Fruit fly (Drosophila melanogaster) whole organism, embryonic: ENCODE data around the gene CG10194.

Source experiments
- BEAF-32 ChIP-seq: fragments of 200-800 bp; sonication (Bioruptor generic); optimal IDR thresholded peaks from 3 replicates; lab custom pipeline; 2017; ENCODE audit warnings: missing biosample characterization, missing genetic modification characterization, mild to moderate bottlenecking, moderate library complexity, missing genetic modification reagents
- CG1024 ChIP-seq: fragments of 200-800 bp; sonication (Bioruptor generic); IDR thresholded peaks from 2 replicates; pipeline ENCODE4 v1.3.6; 2022; ENCODE audit warnings: missing biosample characterization, missing genetic modification characterization
- CG10979 ChIP-seq: fragments of 200-800 bp; sonication (Bioruptor generic); optimal IDR thresholded peaks from 2 replicates; lab custom pipeline; 2018; ENCODE audit warnings: missing biosample characterization, mild to moderate bottlenecking, missing genetic modification characterization, moderate library complexity
- CG11504 ChIP-seq: fragments of 200-800 bp; sonication (Bioruptor generic); optimal IDR thresholded peaks from 3 replicates; lab custom pipeline; 2019; ENCODE audit warnings: missing biosample characterization, mild to moderate bottlenecking, missing genetic modification characterization, moderate library complexity
- CG11695 ChIP-seq: fragments of 200-800 bp; sonication (Bioruptor generic); IDR thresholded peaks from 3 replicates; pipeline ENCODE4 v1.3.6; 2022; ENCODE audit warnings: missing biosample characterization, missing genetic modification characterization
- CG12236 ChIP-seq: fragments of 200-800 bp; sonication (Bioruptor generic); optimal IDR thresholded peaks from 2 replicates; lab custom pipeline; 2016; ENCODE audit warnings: missing biosample characterization, missing genetic modification characterization
- CG13123 ChIP-seq: fragments of 200-800 bp; sonication (Bioruptor generic); optimal IDR thresholded peaks from 2 replicates; lab custom pipeline; 2016; ENCODE audit warnings: missing biosample characterization, missing genetic modification characterization
- CG1602 ChIP-seq: fragments of 200-800 bp; sonication (Bioruptor generic); optimal IDR thresholded peaks from 3 replicates; lab custom pipeline; 2016; ENCODE audit warnings: missing biosample characterization, missing genetic modification characterization
- CG18764 ChIP-seq: fragments of 200-800 bp; sonication (Bioruptor generic); optimal IDR thresholded peaks from 3 replicates; lab custom pipeline; 2016; ENCODE audit warnings: missing biosample characterization, missing genetic modification characterization
- CG30431 ChIP-seq: fragments of 200-800 bp; sonication (Bioruptor generic); optimal IDR thresholded peaks from 2 replicates; lab custom pipeline; 2017; ENCODE audit warnings: missing biosample characterization, missing genetic modification characterization
- CG3065 ChIP-seq: fragments of 200-800 bp; sonication (Bioruptor generic); optimal IDR thresholded peaks from 2 replicates; lab custom pipeline; 2016; ENCODE audit warnings: missing biosample characterization, missing genetic modification characterization
- CG34422 ChIP-seq: fragments of 200-800 bp; sonication (Bioruptor generic); IDR thresholded peaks from 3 replicates; pipeline ENCODE4 v1.3.6; 2022; ENCODE audit warnings: missing biosample characterization, missing genetic modification characterization
- CG3847 ChIP-seq: fragments of 200-800 bp; sonication (Bioruptor generic); IDR thresholded peaks from 2 replicates; pipeline ENCODE4 v1.3.6; 2022; ENCODE audit warnings: missing biosample characterization, missing genetic modification characterization
- CG42726 ChIP-seq: fragments of 200-800 bp; sonication (Bioruptor generic); IDR thresholded peaks from 2 replicates; pipeline ENCODE4 v1.3.6; 2022; ENCODE audit warnings: missing biosample characterization, missing genetic modification characterization; ENCODE audit not compliant: partially characterized antibody
- CG4820 ChIP-seq: fragments of 200-800 bp; sonication (Bioruptor generic); optimal IDR thresholded peaks from 3 replicates; lab custom pipeline; 2016; ENCODE audit warnings: missing biosample characterization, missing genetic modification characterization
- CG6854 ChIP-seq: fragments of 200-800 bp; sonication (Bioruptor generic); optimal IDR thresholded peaks from 3 replicates; lab custom pipeline; 2017; ENCODE audit warnings: missing biosample characterization, mild to moderate bottlenecking, missing genetic modification characterization
- CG8924 ChIP-seq: fragments of 200-800 bp; optimal IDR thresholded peaks from 3 replicates; lab custom pipeline; 2019; ENCODE audit warnings: missing biosample characterization, mild to moderate bottlenecking, missing genetic modification characterization, moderate library complexity
- CG9932 ChIP-seq: fragments of 200-800 bp; sonication (Bioruptor generic); IDR thresholded peaks from 2 replicates; pipeline ENCODE4 v1.3.6; 2022; ENCODE audit warnings: missing biosample characterization, missing genetic modification characterization
- CoRest ChIP-seq: fragments of 200-800 bp; sonication (Bioruptor generic); optimal IDR thresholded peaks from 3 replicates; lab custom pipeline; 2018; ENCODE audit warnings: missing biosample characterization, mild to moderate bottlenecking, missing genetic modification characterization, moderate library complexity
- CrebB ChIP-seq: fragments of 200-800 bp; sonication (Bioruptor generic); optimal IDR thresholded peaks from 3 replicates; lab custom pipeline; 2018; ENCODE audit warnings: missing biosample characterization, mild to moderate bottlenecking, missing genetic modification characterization
- D19B ChIP-seq: fragments of 200-800 bp; sonication (Bioruptor generic); optimal IDR thresholded peaks from 2 replicates; lab custom pipeline; 2017; ENCODE audit warnings: missing biosample characterization, mild to moderate bottlenecking, missing genetic modification characterization
- Dek ChIP-seq: fragments of 200-800 bp; sonication (Bioruptor generic); optimal IDR thresholded peaks from 3 replicates; lab custom pipeline; 2019; ENCODE audit warnings: missing biosample characterization, mild to moderate bottlenecking, missing genetic modification characterization, moderate library complexity
- E2f2 ChIP-seq: fragments of 200-800 bp; sonication (Bioruptor generic); IDR thresholded peaks from 2 replicates; pipeline ENCODE4 v1.3.6; 2022; ENCODE audit warnings: missing biosample characterization, missing genetic modification characterization
- Fer3 ChIP-seq: fragments of 200-800 bp; sonication (Bioruptor generic); optimal IDR thresholded peaks from 2 replicates; lab custom pipeline; 2018; ENCODE audit warnings: missing biosample characterization, mild to moderate bottlenecking, missing genetic modification characterization, moderate library complexity
- HLH4C ChIP-seq: fragments of 200-800 bp; sonication (Bioruptor generic); IDR thresholded peaks from 3 replicates; pipeline ENCODE4 v1.3.6; 2022; ENCODE audit warnings: missing biosample characterization, missing genetic modification characterization; ENCODE audit not compliant: partially characterized antibody
- MTF-1 ChIP-seq: fragments of 200-800 bp; sonication (Bioruptor generic); optimal IDR thresholded peaks from 2 replicates; lab custom pipeline; 2018; ENCODE audit warnings: missing biosample characterization, mild to moderate bottlenecking, missing genetic modification characterization, borderline replicate concordance
- NfI ChIP-seq: fragments of 200-800 bp; sonication (Bioruptor generic); optimal IDR thresholded peaks from 3 replicates; lab custom pipeline; 2018; ENCODE audit warnings: missing biosample characterization, mild to moderate bottlenecking, missing genetic modification characterization, moderate library complexity
- Opbp ChIP-seq: fragments of 200-800 bp; sonication (Bioruptor generic); IDR thresholded peaks from 3 replicates; pipeline ENCODE4 v1.3.6; 2022; ENCODE audit warnings: missing biosample characterization, missing genetic modification characterization; ENCODE audit not compliant: partially characterized antibody
- Rx ChIP-seq: fragments of 200-800 bp; sonication (Bioruptor generic); IDR thresholded peaks from 2 replicates; pipeline ENCODE4 v1.3.6; 2022; ENCODE audit warnings: missing biosample characterization, missing genetic modification characterization
- Sin3A ChIP-seq: fragments of >200 bp; optimal IDR thresholded peaks from 2 replicates; lab custom pipeline; 2018
- Xrp1 ChIP-seq: fragments of 200-800 bp; sonication (Bioruptor generic); IDR thresholded peaks from 2 replicates; pipeline ENCODE4 v1.3.6; 2022; ENCODE audit warnings: missing biosample characterization, missing genetic modification characterization
- YL-1 ChIP-seq: fragments of 200-800 bp; sonication (Bioruptor generic); optimal IDR thresholded peaks from 3 replicates; lab custom pipeline; 2017; ENCODE audit warnings: missing biosample characterization, mild to moderate bottlenecking, missing genetic modification characterization
- az2 ChIP-seq: fragments of 200-800 bp; sonication (Bioruptor generic); optimal IDR thresholded peaks from 3 replicates; lab custom pipeline; 2016; ENCODE audit warnings: missing biosample characterization, missing genetic modification characterization
- bbx ChIP-seq: fragments of 200-800 bp; sonication (Bioruptor generic); IDR thresholded peaks from 2 replicates; pipeline ENCODE4 v1.3.6; 2022; ENCODE audit warnings: missing biosample characterization, missing genetic modification characterization; ENCODE audit not compliant: partially characterized antibody
- bowl ChIP-seq: fragments of 200-800 bp; sonication (Bioruptor generic); IDR thresholded peaks from 2 replicates; pipeline ENCODE4 v1.3.6; 2022; ENCODE audit warnings: missing biosample characterization, missing genetic modification characterization
- emc ChIP-seq: fragments of 200-800 bp; sonication (Bioruptor generic); optimal IDR thresholded peaks from 2 replicates; lab custom pipeline; 2016; ENCODE audit warnings: missing biosample characterization, missing genetic modification characterization
- esg ChIP-seq: fragments of 200-800 bp; sonication (Bioruptor generic); conservative IDR thresholded peaks from 2 replicates; pipeline ENCODE4 v1.3.6; 2022; ENCODE audit warnings: missing biosample characterization, missing genetic modification characterization
- grau ChIP-seq: fragments of 200-800 bp; optimal IDR thresholded peaks from 3 replicates; lab custom pipeline; 2019; ENCODE audit warnings: missing biosample characterization, mild to moderate bottlenecking, missing genetic modification characterization, moderate library complexity
- hbn ChIP-seq: fragments of 200-800 bp; sonication (Bioruptor generic); IDR thresholded peaks from 2 replicates; pipeline ENCODE4 v1.3.6; 2022; ENCODE audit warnings: missing biosample characterization, missing genetic modification characterization; ENCODE audit not compliant: partially characterized antibody
- ken ChIP-seq: fragments of 200-800 bp; sonication (Bioruptor generic); IDR thresholded peaks from 3 replicates; pipeline ENCODE4 v1.3.6; 2022; ENCODE audit warnings: missing biosample characterization, missing genetic modification characterization
- lilli ChIP-seq: fragments of 200-800 bp; sonication (Bioruptor generic); optimal IDR thresholded peaks from 3 replicates; lab custom pipeline; 2016; ENCODE audit warnings: missing biosample characterization, missing genetic modification characterization
- lola ChIP-seq, 3 experiments: fragments of >200 bp in 2 of 3; fragments of 200-800 bp in 1 of 3; sonication (Bioruptor generic) in 1 of 3; optimal IDR thresholded peaks; 2 replicates each; lab custom pipeline; 2017 to 2019; ENCODE audit warnings: missing biosample characterization in 3 of 3, missing genetic modification characterization in 3 of 3, mild to moderate bottlenecking in 1 of 3, moderate library complexity in 1 of 3
- pan ChIP-seq, 4 experiments: fragments of >200 bp in 3 of 4; fragments of 200-800 bp in 1 of 4; sonication (Bioruptor generic) in 1 of 4; optimal IDR thresholded peaks in 3 of 4; IDR thresholded peaks in 1 of 4; 2 replicates each; pipeline versions ENCODE4 v1.3.6 to Lab custom; 2017 to 2022; ENCODE audit warnings: missing biosample characterization in 2 of 4, missing genetic modification characterization in 2 of 4, mixed read lengths in 1 of 4
- phol ChIP-seq: fragments of 200-800 bp; sonication (Bioruptor generic); optimal IDR thresholded peaks from 3 replicates; lab custom pipeline; 2018; ENCODE audit warnings: missing biosample characterization, mild to moderate bottlenecking, missing genetic modification characterization, moderate library complexity
- psq ChIP-seq: fragments of 200-800 bp; sonication (Bioruptor generic); optimal IDR thresholded peaks from 2 replicates; lab custom pipeline; 2017; ENCODE audit warnings: missing biosample characterization, missing genetic modification characterization
- trem ChIP-seq: fragments of 200-800 bp; optimal IDR thresholded peaks from 3 replicates; lab custom pipeline; 2019; ENCODE audit warnings: missing biosample characterization, mild to moderate bottlenecking, missing genetic modification characterization, moderate library complexity
- zen2 ChIP-seq: fragments of 200-800 bp; sonication (Bioruptor generic); IDR thresholded peaks from 3 replicates; pipeline ENCODE4 v1.3.6; 2022; ENCODE audit warnings: missing biosample characterization, missing genetic modification characterization; ENCODE audit not compliant: partially characterized antibody

CG10194 gene

dm6 chr2L:19492934-19493686, 3.2 kb upstream of the CG10194 start, which contains the start of the genes swm and Ctu2 (continued):
- TF ChIP-seq CG1024 (GFP tag; lab: Robert Waterston, UW) (no peak), CG11504 (tag; lab: Kevin White, UChicago) (no peak), CG3847 (peak; percentile 66), CG4820 (GFP tag; lab: Kevin White, UChicago) (peak; percentile 38), hbn (GFP tag; lab: Robert Waterston, UW) (peak; percentile 66), az2 (GFP tag; lab: Kevin White, UChicago) (peak; percentile 48), Dek (tag; lab: Kevin White, UChicago) (peak; percentile 68), CG34422 (peak; percentile 39; the same call in 1 of the 3 replicates), bowl (GFP tag; lab: Robert Waterston, UW) (no peak), ken (GFP tag; lab: Robert Waterston, UW) (0 out of 3 replicates have a peak, but pooled peaks have one; percentile 33), CG18764 (no peak), Rx (GFP tag; lab: Robert Waterston, UW) (peak; percentile 18; the same call in 1 of the 2 replicates), MTF-1 (GFP tag; lab: Kevin White, UChicago) (no peak), Fer3 (tag; lab: Kevin White, UChicago) (peak; percentile 82), pan (optimal IDR thresholded peaks at IDR 0.05; lab: Kevin White, UChicago) (no peak), pan (GFP tag; optimal IDR thresholded peaks at IDR 0.05 in 1 of 2, IDR thresholded peaks at IDR 0.05 in 1 of 2) (peak in 1 of 2 experiments; percentile 60), BEAF-32 (GFP tag; lab: Kevin White, UChicago) (peak; percentile 81), YL-1 (GFP tag; lab: Kevin White, UChicago) (peak; percentile 93), NfI (GFP tag; lab: Kevin White, UChicago) (peak; percentile 64), CG30431 (GFP tag; lab: Kevin White, UChicago) (no peak), CG6854 (GFP tag; lab: Kevin White, UChicago) (no peak), Sin3A (lab: Kevin White, UChicago) (peak; percentile 66), CG9932 (peak; percentile 83), CG3065 (GFP tag; lab: Kevin White, UChicago) (no peak), zen2 (GFP tag; lab: Robert Waterston, UW) (peak; percentile 59; the same call in 2 of the 3 replicates), CrebB (tag; lab: Kevin White, UChicago) (peak; percentile 9), Xrp1 (GFP tag; lab: Robert Waterston, UW) (peak; percentile 72), CG11695 (peak; percentile 64; the same call in 2 of the 3 replicates), psq (GFP tag; lab: Kevin White, UChicago) (no peak), CG1602 (GFP tag; lab: Kevin White, UChicago) (peak; percentile 59), CG8924 (peak; percentile 82), phol (tag; lab: Kevin White, UChicago) (peak; percentile 79), lola (GFP tag; optimal IDR thresholded peaks at IDR 0.05; lab: Kevin White, UChicago) (peak in 1 of 3 experiments; percentile 73), bbx (GFP tag; lab: Robert Waterston, UW) (peak; percentile 60; the same call in 1 of the 2 replicates), trem (tag; lab: Kevin White, UChicago) (peak; percentile 74), CG42726 (0 out of 2 replicates have a peak, but pooled peaks have one; percentile 11), emc (GFP tag; lab: Kevin White, UChicago) (no peak), CG13123 (GFP tag; lab: Kevin White, UChicago) (no peak), lilli (GFP tag; lab: Kevin White, UChicago) (peak; percentile 28), Opbp (GFP tag; lab: Robert Waterston, UW) (peak; percentile 34; the same call in 2 of the 3 replicates), CG10979 (tag; lab: Kevin White, UChicago) (peak; percentile 67), HLH4C (GFP tag; lab: Robert Waterston, UW) (peak; percentile 67), CG12236 (GFP tag; lab: Kevin White, UChicago) (no peak), D19B (peak; percentile 46), CoRest (tag; lab: Kevin White, UChicago) (peak; percentile 89), grau (tag; lab: Kevin White, UChicago) (peak; percentile 83), E2f2 (0 out of 2 replicates have a peak, but pooled peaks have one; percentile 33), esg (GFP tag; lab: Robert Waterston, UW) (peak; percentile 31; the same call in 1 of the 2 replicates)
